Fruit fly (Drosophila melanogaster) S2 (cell line): Measurements from ENCODE around the gene CG15395.

Source experiments
- CG8478 ChIP-seq: fragments of >200 bp; optimal IDR thresholded peaks from 2 replicates; lab custom pipeline; 2018
- CTCF ChIP-seq, 2 experiments: fragments of >200 bp; optimal IDR thresholded peaks; 2 replicates each; lab custom pipeline; 2018

- TF ChIP-seq CTCF (optimal IDR thresholded peaks at IDR 0.05; lab: Kevin White, UChicago), result no peak
- no peak for TF ChIP-seq CG8478 (lab: Kevin White, UChicago)
Observed at dm6 chr2L:2653749-2654148, 44.0 kb downstream of the CG15395 start, which contains the start of gene Or23a.
